Fruit fly (Drosophila melanogaster): Measurements from ENCODE around the gene pigs.
A peak's percentile ranks its signal among the peaks of the same experiment; 100 is the strongest.

DNA sequence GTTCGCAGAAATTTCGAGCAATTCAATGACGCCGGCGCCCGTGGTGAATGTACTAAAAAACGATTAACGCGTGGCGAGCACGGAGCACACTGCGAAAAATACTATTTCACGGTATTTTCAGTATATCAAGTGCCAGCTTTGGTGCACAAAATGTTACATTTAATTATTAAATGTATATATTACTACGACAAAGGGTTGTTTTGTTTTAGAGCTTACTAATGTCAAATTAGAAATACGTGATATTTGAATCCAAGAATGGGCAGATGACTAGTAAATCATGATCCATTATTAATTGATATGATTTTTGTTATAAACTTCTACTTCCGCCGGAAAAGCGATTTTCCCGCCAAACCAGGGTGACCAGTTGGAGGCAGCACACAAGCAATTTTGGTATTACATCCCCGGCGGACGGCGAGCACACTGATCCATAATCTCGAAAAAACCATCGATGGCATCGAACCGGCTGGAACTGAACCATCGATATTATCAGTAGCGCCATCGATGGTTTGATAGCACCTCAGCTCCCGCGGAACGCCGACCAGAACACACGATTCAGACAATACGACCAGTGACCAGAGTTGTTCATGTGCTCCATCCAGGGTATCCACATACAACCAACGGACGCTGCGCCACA, 54.5 kb downstream of the pigs start, which contains the start of the genes CG3226 and Cdc7:
- TF ChIP-seq Rel (GFP tag; optimal IDR thresholded peaks at IDR 0.05): no peak
- TF ChIP-seq Rel (tag; optimal IDR thresholded peaks at IDR 0.05): peak; percentile 43
- TF ChIP-seq sv (GFP tag; optimal IDR thresholded peaks at IDR 0.05): no peak
- no peak for TF ChIP-seq Hnf4 (GFP tag; optimal IDR thresholded peaks at IDR 0.05)
- no peak for TF ChIP-seq Abd-B (GFP tag; optimal IDR thresholded peaks at IDR 0.05)
- no peak for TF ChIP-seq N (GFP tag; optimal IDR thresholded peaks at IDR 0.05)
- peak; percentile 41 for TF ChIP-seq Jra (GFP tag; optimal IDR thresholded peaks at IDR 0.05)
- TF ChIP-seq Vsx2 (GFP tag; optimal IDR thresholded peaks at IDR 0.05; ENCODE audit: partially characterized antibody): no peak
- no peak for TF ChIP-seq dsf (GFP tag; optimal IDR thresholded peaks at IDR 0.05; ENCODE audit: borderline replicate concordance)
